Fruit fly (Drosophila melanogaster) whole organism, pupa: Measurements from ENCODE around the gene CG42699.
A peak's percentile ranks its signal among the peaks of the same experiment; 100 is the strongest.

Experiments
- CG10348 ChIP-seq: fragments of 200-800 bp; sonication (Bioruptor generic); IDR thresholded peaks from 2 replicates; pipeline ENCODE4 v1.3.6; 2022; ENCODE audit warnings: missing biosample characterization, missing genetic modification characterization
- CG12605 ChIP-seq: fragments of 200-800 bp; sonication (Bioruptor generic); IDR thresholded peaks from 2 replicates; pipeline ENCODE4 v1.3.6; 2022; ENCODE audit warnings: missing biosample characterization, missing genetic modification characterization
- CG13204 ChIP-seq: fragments of 200-800 bp; sonication (Bioruptor generic); optimal IDR thresholded peaks from 2 replicates; lab custom pipeline; 2018; ENCODE audit warnings: missing biosample characterization, mild to moderate bottlenecking, missing genetic modification characterization, moderate library complexity
- CG14655 ChIP-seq: fragments of 200-800 bp; sonication (Bioruptor generic); optimal IDR thresholded peaks from 3 replicates; lab custom pipeline; 2017; ENCODE audit warnings: mild to moderate bottlenecking, missing biosample characterization, missing genetic modification reagents, missing genetic modification characterization
- CG15710 ChIP-seq: fragments of 200-800 bp; sonication (Bioruptor generic); optimal IDR thresholded peaks from 2 replicates; lab custom pipeline; 2018; ENCODE audit warnings: missing biosample characterization, mild to moderate bottlenecking, missing genetic modification characterization, moderate library complexity
- CG17806 ChIP-seq: fragments of 200-800 bp; sonication (Bioruptor generic); optimal IDR thresholded peaks from 2 replicates; lab custom pipeline; 2018; ENCODE audit warnings: missing biosample characterization, mild to moderate bottlenecking, missing genetic modification characterization, moderate library complexity
- CG32121 ChIP-seq: fragments of 200-800 bp; sonication (Bioruptor generic); IDR thresholded peaks from 2 replicates; pipeline ENCODE4 v1.3.6; 2022; ENCODE audit warnings: missing biosample characterization, missing genetic modification characterization
- CG34367 ChIP-seq: fragments of 200-800 bp; sonication (Bioruptor generic); optimal IDR thresholded peaks from 2 replicates; lab custom pipeline; 2018; ENCODE audit warnings: missing biosample characterization, mild to moderate bottlenecking, missing genetic modification characterization
- CG4496 ChIP-seq: fragments of 200-800 bp; sonication (Bioruptor generic); IDR thresholded peaks from 3 replicates; pipeline ENCODE4 v1.3.6; 2022; ENCODE audit warnings: missing biosample characterization, missing genetic modification characterization
- CG8159 ChIP-seq: fragments of 200-800 bp; sonication (Bioruptor generic); optimal IDR thresholded peaks from 3 replicates; lab custom pipeline; 2018; ENCODE audit warnings: missing biosample characterization, mild to moderate bottlenecking, missing genetic modification characterization, moderate library complexity
- CG8301 ChIP-seq: fragments of 200-800 bp; sonication (Bioruptor generic); optimal IDR thresholded peaks from 2 replicates; lab custom pipeline; 2018; ENCODE audit warnings: missing biosample characterization, mild to moderate bottlenecking, missing genetic modification characterization
- CG9948 ChIP-seq: fragments of 200-800 bp; sonication (Bioruptor generic); optimal IDR thresholded peaks from 2 replicates; lab custom pipeline; 2018; ENCODE audit warnings: missing biosample characterization, mild to moderate bottlenecking, missing genetic modification characterization, moderate library complexity
- D1 ChIP-seq: fragments of 200-800 bp; sonication (Bioruptor generic); optimal IDR thresholded peaks from 2 replicates; lab custom pipeline; 2018; ENCODE audit warnings: missing biosample characterization, mild to moderate bottlenecking, missing genetic modification characterization, moderate library complexity
- EcR ChIP-seq: fragments of 200-800 bp; sonication (Bioruptor generic); optimal IDR thresholded peaks from 3 replicates; lab custom pipeline; 2019; ENCODE audit warnings: missing biosample characterization, missing genetic modification characterization, mild to moderate bottlenecking, moderate library complexity, missing genetic modification reagents
- Ets98B ChIP-seq: fragments of 200-800 bp; sonication (Bioruptor generic); IDR thresholded peaks from 2 replicates; pipeline ENCODE4 v1.3.6; 2022; ENCODE audit warnings: missing biosample characterization, missing genetic modification characterization
- Pif1A ChIP-seq: fragments of 200-800 bp; sonication (Bioruptor generic); optimal IDR thresholded peaks from 3 replicates; lab custom pipeline; 2016; ENCODE audit warnings: missing biosample characterization, missing genetic modification characterization
- Pif1B ChIP-seq: fragments of 200-800 bp; sonication (Bioruptor generic); optimal IDR thresholded peaks from 3 replicates; lab custom pipeline; 2016; ENCODE audit warnings: missing biosample characterization, missing genetic modification characterization
- Snoo ChIP-seq: fragments of 200-800 bp; sonication (Bioruptor generic); optimal IDR thresholded peaks from 3 replicates; lab custom pipeline; 2017; ENCODE audit warnings: missing biosample characterization, mild to moderate bottlenecking, missing genetic modification characterization, inconsistent platforms
- fd96Ca ChIP-seq: fragments of 200-800 bp; sonication (Bioruptor generic); IDR thresholded peaks from 3 replicates; pipeline ENCODE4 v1.3.6; 2022; ENCODE audit warnings: missing biosample characterization, missing genetic modification characterization
- gl ChIP-seq: fragments of 200-800 bp; sonication (Bioruptor generic); optimal IDR thresholded peaks from 2 replicates; lab custom pipeline; 2018; ENCODE audit warnings: missing biosample characterization, mild to moderate bottlenecking, missing genetic modification characterization
- rn ChIP-seq: fragments of 200-800 bp; sonication (Bioruptor generic); IDR thresholded peaks from 2 replicates; pipeline ENCODE4 v1.3.6; 2022; ENCODE audit warnings: missing biosample characterization, missing genetic modification characterization

The CG42699 gene

dm6 chrX:5723577-5723976 lies 40.8 kb upstream of the CG42699 start:
- TF ChIP-seq EcR (GFP tag; lab: Kevin White, UChicago): peak; percentile 84
- TF ChIP-seq CG13204: no peak

- TF ChIP-seq CG34367 (tag; lab: Kevin White, UChicago) (no peak), EcR (GFP tag; lab: Kevin White, UChicago) (peak; percentile 70), gl (tag; lab: Kevin White, UChicago) (peak; percentile 22), Ets98B (GFP tag; lab: Robert Waterston, UW) (no peak), Pif1A (no peak), CG13204 (peak; percentile 34)
- TF ChIP-seq, all 21 proteins: peak for 3
Observed at dm6 chrX:5724151-5724699, 40.1 kb upstream of the CG42699 start.

dm6 chrX:5724744-5725185 lies 39.6 kb upstream of the CG42699 start:
- peak; percentile 75 for TF ChIP-seq CG15710
- peak; percentile 80 for TF ChIP-seq CG9948 (tag; lab: Kevin White, UChicago)
- peak; percentile 88 for TF ChIP-seq Pif1A
- TF ChIP-seq CG12605: peak; percentile 86
- TF ChIP-seq CG8159: peak; percentile 76
- no peak for TF ChIP-seq EcR (GFP tag; lab: Kevin White, UChicago)
- TF ChIP-seq CG34367 (tag; lab: Kevin White, UChicago): peak; percentile 81
- TF ChIP-seq rn: peak; percentile 84
- TF ChIP-seq gl (tag; lab: Kevin White, UChicago): peak; percentile 28
- TF ChIP-seq CG10348 (GFP tag; lab: Robert Waterston, UW): peak; percentile 75; the same call in 1 of the 2 replicates
- TF ChIP-seq CG8301 (tag; lab: Kevin White, UChicago): peak; percentile 75
- peak; percentile 85 for TF ChIP-seq Pif1B (GFP tag; lab: Kevin White, UChicago)
- TF ChIP-seq Snoo: peak; percentile 38
- TF ChIP-seq CG14655 (GFP tag; lab: Kevin White, UChicago): peak; percentile 87
- TF ChIP-seq Ets98B (GFP tag; lab: Robert Waterston, UW): peak; percentile 89
- TF ChIP-seq CG17806 (tag; lab: Kevin White, UChicago): peak; percentile 79
- TF ChIP-seq CG4496 (GFP tag; lab: Robert Waterston, UW): peak; percentile 95
- TF ChIP-seq D1 (tag; lab: Kevin White, UChicago): no peak
- peak; percentile 29 for TF ChIP-seq CG13204
- TF ChIP-seq fd96Ca (GFP tag; lab: Robert Waterston, UW): peak; percentile 92
- TF ChIP-seq CG32121 (GFP tag; lab: Robert Waterston, UW): peak; percentile 91

- TF ChIP-seq EcR (GFP tag; lab: Kevin White, UChicago) (no peak), Ets98B (GFP tag; lab: Robert Waterston, UW) (no peak), D1 (tag; lab: Kevin White, UChicago) (no peak), gl (tag; lab: Kevin White, UChicago) (no peak), CG12605 (no peak), Pif1A (no peak), fd96Ca (GFP tag; lab: Robert Waterston, UW) (no peak), CG8159 (no peak), CG14655 (GFP tag; lab: Kevin White, UChicago) (no peak)
Observed at dm6 chrX:5732440-5732839, 31.9 kb upstream of the CG42699 start, which contains the start of gene CG15773. Gene CG15773 (plus strand): TSS chrX:5732740.

- peak; percentile 80 for TF ChIP-seq CG17806 (tag; lab: Kevin White, UChicago)
- peak; percentile 67 for TF ChIP-seq gl (tag; lab: Kevin White, UChicago)
- no peak for TF ChIP-seq D1 (tag; lab: Kevin White, UChicago)
- 0 out of 3 replicates have a peak, but pooled peaks have one; percentile 17 for TF ChIP-seq fd96Ca (GFP tag; lab: Robert Waterston, UW)
- peak; percentile 8 for TF ChIP-seq EcR (GFP tag; lab: Kevin White, UChicago)
- TF ChIP-seq CG15710: peak; percentile 87
- TF ChIP-seq CG10348 (GFP tag; lab: Robert Waterston, UW): peak; percentile 46; the same call in 1 of the 2 replicates
- peak; percentile 93 for TF ChIP-seq Ets98B (GFP tag; lab: Robert Waterston, UW)
- TF ChIP-seq rn: peak; percentile 65
- TF ChIP-seq Pif1B (GFP tag; lab: Kevin White, UChicago): peak; percentile 89
- peak; percentile 74 for TF ChIP-seq CG14655 (GFP tag; lab: Kevin White, UChicago)
- TF ChIP-seq CG8301 (tag; lab: Kevin White, UChicago): peak; percentile 70
- TF ChIP-seq CG8159: peak; percentile 84
- peak; percentile 92 for TF ChIP-seq Pif1A
- peak; percentile 84 for TF ChIP-seq CG34367 (tag; lab: Kevin White, UChicago)
- peak; percentile 93 for TF ChIP-seq CG4496 (GFP tag; lab: Robert Waterston, UW)
- peak; percentile 78 for TF ChIP-seq CG13204
- peak; percentile 79 for TF ChIP-seq CG9948 (tag; lab: Kevin White, UChicago)
- TF ChIP-seq Snoo: peak; percentile 91
- TF ChIP-seq CG12605: peak; percentile 95
- TF ChIP-seq CG32121 (GFP tag; lab: Robert Waterston, UW): peak; percentile 90
- TF ChIP-seq, all 21 proteins: peak for 20
Observed at dm6 chrX:5735268-5735941, 28.9 kb upstream of the CG42699 start.

dm6 chrX:5737157-5737556 lies 27.2 kb upstream of the CG42699 start:
- TF ChIP-seq CG13204 (peak; percentile 95), CG14655 (GFP tag; lab: Kevin White, UChicago) (no peak), CG4496 (GFP tag; lab: Robert Waterston, UW) (peak; percentile 85), Pif1A (no peak), fd96Ca (GFP tag; lab: Robert Waterston, UW) (peak; percentile 76; the same call in 2 of the 3 replicates), CG12605 (0 out of 2 replicates have a peak, but pooled peaks have one; percentile 17), D1 (tag; lab: Kevin White, UChicago) (no peak), Snoo (no peak), rn (peak; percentile 56; the same call in 1 of the 2 replicates), CG15710 (peak; percentile 7), CG32121 (GFP tag; lab: Robert Waterston, UW) (peak; percentile 72), Pif1B (GFP tag; lab: Kevin White, UChicago) (no peak), Ets98B (GFP tag; lab: Robert Waterston, UW) (peak; percentile 64), CG17806 (tag; lab: Kevin White, UChicago) (no peak), EcR (GFP tag; lab: Kevin White, UChicago) (no peak), CG9948 (tag; lab: Kevin White, UChicago) (peak; percentile 10), CG8159 (peak; percentile 26), gl (tag; lab: Kevin White, UChicago) (no peak), CG10348 (GFP tag; lab: Robert Waterston, UW) (0 out of 2 replicates have a peak, but pooled peaks have one; percentile 37), CG8301 (tag; lab: Kevin White, UChicago) (no peak), CG34367 (tag; lab: Kevin White, UChicago) (no peak)
